Worm (Caenorhabditis elegans) whole organism, L4 larva: ENCODE measurements around the gene dhcr-7.

Experiments used
- F44E2.7 ChIP-seq: fragments of 200-800 bp; sonication (Bioruptor generic); IDR thresholded peaks from 2 replicates; pipeline ENCODE4 v2.1.2; 2022; ENCODE audit warnings: missing genetic modification characterization, missing compliant biosample characterization
- F49E8.2 ChIP-seq: sonication (generic microtip); optimal IDR thresholded peaks from 2 replicates; lab custom pipeline; 2016; ENCODE audit warnings: missing compliant biosample characterization, mild to moderate bottlenecking, missing genetic modification characterization, borderline replicate concordance
- R02D3.7 ChIP-seq: fragments of 150-350 bp; sonication (generic microtip); optimal IDR thresholded peaks from 3 replicates; lab custom pipeline; 2014; ENCODE audit warnings: missing biosample characterization, missing genetic modification characterization
- Y105C5A.15 ChIP-seq: fragments of 200-800 bp; sonication (Bioruptor generic); IDR thresholded peaks from 2 replicates; pipeline ENCODE4 v1.3.6; 2022; ENCODE audit warnings: missing genetic modification characterization, missing compliant biosample characterization
- Y48G9A.11 ChIP-seq: fragments of 200-800 bp; sonication (Bioruptor generic); IDR thresholded peaks from 2 replicates; pipeline ENCODE4 v1.3.6; 2022; ENCODE audit warnings: missing genetic modification reagents, missing genetic modification characterization, missing compliant biosample characterization
- ZK546.5 ChIP-seq, 2 experiments: sonication (generic microtip); optimal IDR thresholded peaks; 2 replicates each; lab custom pipeline; 2017; ENCODE audit warnings: missing biosample characterization in 2 of 2, missing genetic modification characterization in 2 of 2
- aha-1 ChIP-seq: fragments of 150-350 bp; peaks from one replicate; lab custom pipeline; 2014; ENCODE audit warnings: missing biosample characterization, missing genetic modification characterization
- aly-2 ChIP-seq: sonication (generic microtip); optimal IDR thresholded peaks from 2 replicates; lab custom pipeline; 2018; ENCODE audit warnings: missing biosample characterization, missing genetic modification characterization
- ama-1 ChIP-seq: fragments of 150-350 bp; optimal IDR thresholded peaks from 2 replicates; lab custom pipeline; 2014; ENCODE audit warnings: inconsistent platforms, mixed read lengths
- cey-2 ChIP-seq: sonication (generic microtip); optimal IDR thresholded peaks from 3 replicates; lab custom pipeline; 2017; ENCODE audit warnings: missing genetic modification characterization, mild to moderate bottlenecking, missing compliant biosample characterization, antibody characterized with exemption, borderline replicate concordance; ENCODE audit not compliant: insufficient read depth
- daf-12 ChIP-seq: fragments of 150-350 bp; optimal IDR thresholded peaks from 2 replicates; lab custom pipeline; 2014; ENCODE audit warnings: missing biosample characterization, missing genetic modification reagents, missing genetic modification characterization
- dpl-1 ChIP-seq: fragments of 150-350 bp; optimal IDR thresholded peaks from 2 replicates; lab custom pipeline; 2014; ENCODE audit warnings: missing biosample characterization, missing genetic modification reagents, missing genetic modification characterization
- dve-1 ChIP-seq: sonication (generic microtip); optimal IDR thresholded peaks from 2 replicates; lab custom pipeline; 2017; ENCODE audit warnings: antibody characterized with exemption, mild to moderate bottlenecking, missing genetic modification characterization, missing compliant biosample characterization; ENCODE audit not compliant: insufficient read depth
- egl-43 ChIP-seq: fragments of 200-800 bp; sonication (Bioruptor generic); IDR thresholded peaks from 2 replicates; pipeline ENCODE4 v1.3.6; 2022; ENCODE audit warnings: missing genetic modification reagents, missing genetic modification characterization, missing compliant biosample characterization
- fos-1 ChIP-seq: fragments of 150-350 bp; optimal IDR thresholded peaks from 2 replicates; lab custom pipeline; 2014; ENCODE audit warnings: missing biosample characterization, missing genetic modification characterization
- hif-1 ChIP-seq, 2 experiments: sonication (generic microtip); optimal IDR thresholded peaks; 2 replicates each; lab custom pipeline; 2016 to 2017; ENCODE audit warnings: missing compliant biosample characterization in 2 of 2, missing genetic modification characterization in 2 of 2, missing genetic modification reagents in 2 of 2, missing genotype in 2 of 2, mild to moderate bottlenecking in 1 of 2
- hlh-11 ChIP-seq: fragments of 200-800 bp; sonication (Bioruptor generic); optimal IDR thresholded peaks from 2 replicates; lab custom pipeline; 2018; ENCODE audit warnings: mild to moderate bottlenecking, missing genetic modification characterization, missing compliant biosample characterization
- hlh-30 ChIP-seq: sonication (generic microtip); optimal IDR thresholded peaks from 2 replicates; lab custom pipeline; 2017; ENCODE audit warnings: antibody characterized with exemption, mild to moderate bottlenecking, missing genetic modification characterization, missing compliant biosample characterization; ENCODE audit not compliant: insufficient read depth
- lin-38 ChIP-seq: fragments of 200-800 bp; sonication (Bioruptor generic); IDR thresholded peaks from 2 replicates; pipeline ENCODE4 v1.3.6; 2022; ENCODE audit warnings: missing genetic modification reagents, missing genetic modification characterization, missing compliant biosample characterization
- lir-3 ChIP-seq: sonication (generic microtip); optimal IDR thresholded peaks from 2 replicates; lab custom pipeline; 2016; ENCODE audit warnings: mild to moderate bottlenecking, missing genetic modification characterization, missing compliant biosample characterization
- lsy-2 ChIP-seq, 2 experiments: fragments of 150-350 bp in 1 of 2; sonication (generic microtip) in 1 of 2; optimal IDR thresholded peaks; 2 replicates each; lab custom pipeline; 2014 to 2017; ENCODE audit warnings: missing biosample characterization in 2 of 2, missing genetic modification characterization in 2 of 2
- mdl-1 ChIP-seq, 2 experiments: fragments of 150-350 bp in 1 of 2; sonication (generic microtip) in 1 of 2; optimal IDR thresholded peaks; 2 replicates each; lab custom pipeline; 2014 to 2017; ENCODE audit warnings: missing biosample characterization in 2 of 2, missing genetic modification characterization in 2 of 2
- mep-1 ChIP-seq: fragments of 150-350 bp; sonication (generic microtip); optimal IDR thresholded peaks from 3 replicates; lab custom pipeline; 2014; ENCODE audit warnings: missing biosample characterization, missing genetic modification characterization
- mes-2 ChIP-seq: sonication (generic microtip); optimal IDR thresholded peaks from 2 replicates; lab custom pipeline; 2016; ENCODE audit warnings: missing genotype, mild to moderate bottlenecking, missing genetic modification characterization, missing compliant biosample characterization; ENCODE audit not compliant: poor library complexity, severe bottlenecking
- nhr-102 ChIP-seq: sonication (generic microtip); optimal IDR thresholded peaks from 2 replicates; lab custom pipeline; 2016; ENCODE audit warnings: mild to moderate bottlenecking, missing genetic modification characterization, moderate library complexity, missing compliant biosample characterization
- nhr-11 ChIP-seq: fragments of 150-350 bp; optimal IDR thresholded peaks from 2 replicates; lab custom pipeline; 2014; ENCODE audit warnings: missing biosample characterization, missing genetic modification characterization
- nhr-28 ChIP-seq: fragments of 150-350 bp; optimal IDR thresholded peaks from 2 replicates; lab custom pipeline; 2014; ENCODE audit warnings: missing biosample characterization, missing genetic modification characterization
- nhr-48 ChIP-seq: sonication (generic microtip); optimal IDR thresholded peaks from 2 replicates; lab custom pipeline; 2016; ENCODE audit warnings: mild to moderate bottlenecking, missing genetic modification characterization, missing compliant biosample characterization
- nhr-6 ChIP-seq: fragments of 150-350 bp; optimal IDR thresholded peaks from 2 replicates; lab custom pipeline; 2014; ENCODE audit warnings: missing biosample characterization, missing genetic modification characterization
- pha-4 ChIP-seq, 2 experiments: fragments of 150-350 bp in 1 of 2; fragments of 200-800 bp in 1 of 2; sonication (Bioruptor generic) in 1 of 2; IDR thresholded peaks in 1 of 2; optimal IDR thresholded peaks in 1 of 2; 2 replicates each; pipeline versions ENCODE4 v1.3.6 to Lab custom; 2014 to 2022; ENCODE audit warnings: missing genetic modification characterization in 2 of 2, missing genetic modification reagents in 2 of 2, missing biosample characterization in 1 of 2, missing compliant biosample characterization in 1 of 2
- rbr-2 ChIP-seq: sonication (generic microtip); optimal IDR thresholded peaks from 2 replicates; lab custom pipeline; 2016; ENCODE audit warnings: missing genotype, missing genetic modification characterization, missing compliant biosample characterization
- skn-1 ChIP-seq: fragments of 150-350 bp; optimal IDR thresholded peaks from 2 replicates; lab custom pipeline; 2014; ENCODE audit warnings: missing biosample characterization, missing genetic modification characterization
- snpc-1.2 ChIP-seq: fragments of 200-800 bp; sonication (Bioruptor generic); IDR thresholded peaks from 2 replicates; pipeline ENCODE4 v1.3.6; 2022; ENCODE audit warnings: missing genetic modification reagents, missing genetic modification characterization, missing compliant biosample characterization
- tra-1 ChIP-seq: fragments of 200-800 bp; sonication (Bioruptor generic); IDR thresholded peaks from 2 replicates; pipeline ENCODE4 v1.3.6; 2022; ENCODE audit warnings: missing genetic modification reagents, missing genetic modification characterization, missing compliant biosample characterization
- unc-130 ChIP-seq: sonication (generic microtip); optimal IDR thresholded peaks from 2 replicates; lab custom pipeline; 2016; ENCODE audit warnings: missing genetic modification reagents, missing genetic modification characterization, missing compliant biosample characterization
- unc-62 ChIP-seq, 3 experiments: fragments of 150-350 bp in 1 of 3; sonication (generic microtip); optimal IDR thresholded peaks in 2 of 3; peaks in 1 of 3; 1 replicate in 1 of 3; 2 replicates in 2 of 3; lab custom pipeline; 2014 to 2017; ENCODE audit warnings: missing biosample characterization in 3 of 3, missing genetic modification characterization in 3 of 3, missing genetic modification reagents in 3 of 3, missing genotype in 1 of 3

The dhcr-7 gene

ce11 chrV:20492385-20492784 lies 7.2 kb upstream of the dhcr-7 start, which contains the start of gene srbc-79:
Gene srbc-79 (minus strand): TSS chrV:20492485.
- TF ChIP-seq aha-1 (tag; lab: Kevin White, UChicago), result peak; percentile 16
- TF ChIP-seq aly-2 (tag; lab: Kevin White, UChicago), result no peak

- peak in 1 of 2 experiments; percentile 77 for TF ChIP-seq unc-62 (GFP tag; optimal IDR thresholded peaks at IDR 0.05 in 1 of 2; lab: Kevin White, UChicago)
- no peak for TF ChIP-seq unc-62 (tag; optimal IDR thresholded peaks at IDR 0.05; lab: Kevin White, UChicago)
- TF ChIP-seq nhr-48 (tag; lab: Kevin White, UChicago), result no peak
- TF ChIP-seq ama-1 (lab: Kevin White, UChicago), result no peak
- TF ChIP-seq lsy-2 (tag; optimal IDR thresholded peaks at IDR 0.05; lab: Kevin White, UChicago), result no peak
Measured at ce11 chrV:20489102-20489501, 3.9 kb upstream of the dhcr-7 start, which contains the start of gene srbc-78. Gene srbc-78 (minus strand): TSS chrV:20489202.

- no peak for TF ChIP-seq F49E8.2 (tag; lab: Kevin White, UChicago)
- peak; percentile 2 for TF ChIP-seq hlh-30
- peak in 1 of 2 experiments; percentile 12 for TF ChIP-seq lsy-2 (tag; optimal IDR thresholded peaks at IDR 0.05; lab: Kevin White, UChicago)
Measured at ce11 chrV:20486549-20486948, 1.4 kb upstream of the dhcr-7 start.

- TF ChIP-seq tra-1 (GFP tag; lab: Robert Waterston, UW) (0 out of 2 replicates have a peak, but pooled peaks have one; percentile 6), fos-1 (tag; lab: Kevin White, UChicago) (no peak), snpc-1.2 (GFP tag; lab: Robert Waterston, UW) (peak; percentile 67), egl-43 (GFP tag; lab: Robert Waterston, UW) (0 out of 2 replicates have a peak, but pooled peaks have one; percentile 17), F44E2.7 (GFP tag; lab: Robert Waterston, UW) (0 out of 2 replicates have a peak, but pooled peaks have one; percentile 74), nhr-6 (tag; lab: Kevin White, UChicago) (no peak), lin-38 (0 out of 2 replicates have a peak, but pooled peaks have one; percentile 21), Y105C5A.15 (GFP tag; lab: Robert Waterston, UW) (0 out of 2 replicates have a peak, but pooled peaks have one; percentile 49)
- TF ChIP-seq, all 104 proteins: peak for 6
Measured at ce11 chrV:20480790-20481189, 4.4 kb downstream of the dhcr-7 start.

ce11 chrV:20480227-20480626 lies 5.0 kb downstream of the dhcr-7 start:
- TF ChIP-seq F44E2.7 (GFP tag; lab: Robert Waterston, UW), result peak; percentile 82; the same call in 1 of the 2 replicates

ce11 chrV:20479013-20479739 lies 6.0 kb downstream of the dhcr-7 start, which contains the start of the genes calf-1 and rpl-2:
Gene calf-1 (minus strand): TSS chrV:20479089.
Gene rpl-2 (plus strand): TSS chrV:20479689.
- peak; percentile 21 for TF ChIP-seq nhr-28 (tag; lab: Kevin White, UChicago)
- 0 out of 2 replicates have a peak, but pooled peaks have one; percentile 49 for TF ChIP-seq pha-4 (GFP tag; IDR thresholded peaks at IDR 0.05; lab: Robert Waterston, UW)
- no peak for TF ChIP-seq pha-4 (tag; optimal IDR thresholded peaks at IDR 0.05; lab: Kevin White, UChicago)
- no peak for TF ChIP-seq ZK546.5 (tag; optimal IDR thresholded peaks at IDR 0.05; lab: Kevin White, UChicago)
- TF ChIP-seq dve-1, result peak; percentile 55
- TF ChIP-seq nhr-6 (tag; lab: Kevin White, UChicago), result peak; percentile 26
- TF ChIP-seq Y48G9A.11 (GFP tag; lab: Robert Waterston, UW), result no peak
- TF ChIP-seq lin-38, result peak; percentile 44; the same call in 1 of the 2 replicates
- TF ChIP-seq nhr-11 (tag; lab: Kevin White, UChicago), result peak; percentile 23
- peak; percentile 94 for TF ChIP-seq aha-1 (tag; lab: Kevin White, UChicago)
- TF ChIP-seq cey-2 (tag; lab: Kevin White, UChicago), result no peak
- TF ChIP-seq mdl-1 (tag; optimal IDR thresholded peaks at IDR 0.05; lab: Kevin White, UChicago), result peak in 1 of 2 experiments; percentile 2
- no peak for TF ChIP-seq lir-3 (tag; lab: Kevin White, UChicago)
- no peak for TF ChIP-seq daf-12
- peak; percentile 82 for TF ChIP-seq mes-2 (tag; lab: Kevin White, UChicago)
- no peak for TF ChIP-seq skn-1 (tag; lab: Kevin White, UChicago)
- peak; percentile 55 for TF ChIP-seq dpl-1
- TF ChIP-seq hif-1 (tag; optimal IDR thresholded peaks at IDR 0.05; lab: Kevin White, UChicago), result peak in 1 of 2 experiments; percentile 43
- no peak for TF ChIP-seq nhr-102 (tag; lab: Kevin White, UChicago)
- TF ChIP-seq lsy-2 (tag; optimal IDR thresholded peaks at IDR 0.05; lab: Kevin White, UChicago), result peak; percentile 0 to 73
- peak; percentile 73 for TF ChIP-seq R02D3.7 (tag; lab: Kevin White, UChicago)
- peak; percentile 23 for TF ChIP-seq unc-130 (GFP tag; lab: Kevin White, UChicago)
- TF ChIP-seq rbr-2 (tag; lab: Kevin White, UChicago), result peak; percentile 22
- TF ChIP-seq mep-1 (tag; lab: Kevin White, UChicago), result peak; percentile 69
- TF ChIP-seq hlh-11 (tag; lab: Kevin White, UChicago), result peak; percentile 55
